Fruit fly (Drosophila melanogaster) whole organism, embryonic: ENCODE data around the gene CG31381.

Experiments used
- B-H2 ChIP-seq: fragments of 200-800 bp; sonication (Bioruptor generic); optimal IDR thresholded peaks from 2 replicates; lab custom pipeline; 2018; ENCODE audit warnings: missing biosample characterization, mild to moderate bottlenecking, missing genetic modification characterization
- Bdp1 ChIP-seq: fragments of 200-800 bp; sonication (Bioruptor generic); optimal IDR thresholded peaks from 3 replicates; lab custom pipeline; 2016; ENCODE audit warnings: missing biosample characterization, missing genetic modification characterization
- Bgb ChIP-seq: fragments of 200-800 bp; sonication (Bioruptor generic); IDR thresholded peaks from 2 replicates; pipeline ENCODE4 v1.3.6; 2022; ENCODE audit warnings: missing biosample characterization, missing genetic modification characterization; ENCODE audit not compliant: partially characterized antibody
- CG12659 ChIP-seq: fragments of 200-800 bp; sonication (Bioruptor generic); optimal IDR thresholded peaks from 3 replicates; lab custom pipeline; 2017; ENCODE audit warnings: mild to moderate bottlenecking, missing biosample characterization, missing genetic modification reagents, missing genetic modification characterization
- CG15011 ChIP-seq: fragments of 200-800 bp; sonication (Bioruptor generic); optimal IDR thresholded peaks from 3 replicates; lab custom pipeline; 2018; ENCODE audit warnings: missing biosample characterization, mild to moderate bottlenecking, missing genetic modification characterization
- CG15073 ChIP-seq: fragments of 200-800 bp; sonication (Bioruptor generic); optimal IDR thresholded peaks from 2 replicates; lab custom pipeline; 2016; ENCODE audit warnings: missing biosample characterization, missing genetic modification characterization
- CG15479 ChIP-seq: fragments of 200-800 bp; sonication (Bioruptor generic); optimal IDR thresholded peaks from 3 replicates; lab custom pipeline; 2019; ENCODE audit warnings: missing biosample characterization, mild to moderate bottlenecking, missing genetic modification characterization, moderate library complexity
- CG17568 ChIP-seq: fragments of 200-800 bp; sonication (Bioruptor generic); optimal IDR thresholded peaks from 2 replicates; lab custom pipeline; 2018; ENCODE audit warnings: missing biosample characterization, mild to moderate bottlenecking, missing genetic modification characterization, moderate library complexity
- CG18476 ChIP-seq: fragments of 200-800 bp; sonication (Bioruptor generic); optimal IDR thresholded peaks from 2 replicates; lab custom pipeline; 2016; ENCODE audit warnings: missing biosample characterization, mild to moderate bottlenecking, missing genetic modification characterization
- CG2202 ChIP-seq: fragments of 200-800 bp; sonication (Bioruptor generic); optimal IDR thresholded peaks from 2 replicates; lab custom pipeline; 2018; ENCODE audit warnings: missing biosample characterization, mild to moderate bottlenecking, missing genetic modification characterization
- CG30020 ChIP-seq: fragments of 200-800 bp; optimal IDR thresholded peaks from 2 replicates; lab custom pipeline; 2019; ENCODE audit warnings: missing biosample characterization, mild to moderate bottlenecking, missing genetic modification characterization, moderate library complexity
- CG32772 ChIP-seq: fragments of 200-800 bp; sonication (Bioruptor generic); IDR thresholded peaks from 2 replicates; pipeline ENCODE4 v1.3.6; 2022; ENCODE audit warnings: missing biosample characterization, missing genetic modification characterization
- CG34422 ChIP-seq: fragments of 200-800 bp; sonication (Bioruptor generic); IDR thresholded peaks from 3 replicates; pipeline ENCODE4 v1.3.6; 2022; ENCODE audit warnings: missing biosample characterization, missing genetic modification characterization
- D19A ChIP-seq: fragments of 200-800 bp; optimal IDR thresholded peaks from 3 replicates; lab custom pipeline; 2019; ENCODE audit warnings: missing biosample characterization, mild to moderate bottlenecking, missing genetic modification characterization, moderate library complexity
- D19B ChIP-seq: fragments of 200-800 bp; sonication (Bioruptor generic); optimal IDR thresholded peaks from 2 replicates; lab custom pipeline; 2017; ENCODE audit warnings: missing biosample characterization, mild to moderate bottlenecking, missing genetic modification characterization
- Deaf1 ChIP-seq: fragments of 200-800 bp; optimal IDR thresholded peaks from 3 replicates; lab custom pipeline; 2019; ENCODE audit warnings: missing biosample characterization, mild to moderate bottlenecking, missing genetic modification characterization, moderate library complexity
- HLH4C ChIP-seq: fragments of 200-800 bp; sonication (Bioruptor generic); IDR thresholded peaks from 3 replicates; pipeline ENCODE4 v1.3.6; 2022; ENCODE audit warnings: missing biosample characterization, missing genetic modification characterization; ENCODE audit not compliant: partially characterized antibody
- Hr78 ChIP-seq, 2 experiments: fragments of 200-800 bp in 1 of 2; fragments of >200 bp in 1 of 2; sonication (Bioruptor generic) in 1 of 2; optimal IDR thresholded peaks; 2 replicates each; lab custom pipeline; 2017 to 2019; ENCODE audit warnings: missing biosample characterization in 2 of 2, missing genetic modification characterization in 2 of 2, mild to moderate bottlenecking in 1 of 2, moderate library complexity in 1 of 2
- Mes4 ChIP-seq: fragments of 200-800 bp; sonication (Bioruptor generic); optimal IDR thresholded peaks from 2 replicates; lab custom pipeline; 2016; ENCODE audit warnings: missing biosample characterization, missing genetic modification characterization
- NK7.1 ChIP-seq: fragments of 200-800 bp; sonication (Bioruptor generic); optimal IDR thresholded peaks from 3 replicates; lab custom pipeline; 2016; ENCODE audit warnings: missing biosample characterization, missing genetic modification characterization
- Opbp ChIP-seq: fragments of 200-800 bp; sonication (Bioruptor generic); IDR thresholded peaks from 3 replicates; pipeline ENCODE4 v1.3.6; 2022; ENCODE audit warnings: missing biosample characterization, missing genetic modification characterization; ENCODE audit not compliant: partially characterized antibody
- Pdp1 ChIP-seq, 2 experiments: fragments of 200-800 bp; sonication (Bioruptor generic); optimal IDR thresholded peaks; 3 replicates each; lab custom pipeline; 2016; ENCODE audit warnings: missing biosample characterization in 2 of 2, missing genetic modification characterization in 2 of 2, mild to moderate bottlenecking in 1 of 2, moderate library complexity in 1 of 2
- Side ChIP-seq: fragments of 200-800 bp; sonication (Bioruptor generic); optimal IDR thresholded peaks from 2 replicates; lab custom pipeline; 2016; ENCODE audit warnings: missing biosample characterization, missing genetic modification characterization
- Sox102F ChIP-seq: fragments of 200-800 bp; sonication (Bioruptor generic); optimal IDR thresholded peaks from 2 replicates; lab custom pipeline; 2018; ENCODE audit warnings: missing biosample characterization, mild to moderate bottlenecking, missing genetic modification characterization, moderate library complexity
- Trl ChIP-seq, 3 experiments: fragments of >200 bp in 2 of 3; fragments of 200-800 bp in 1 of 3; sonication (Bioruptor generic) in 1 of 3; optimal IDR thresholded peaks; 2 replicates in 1 of 3; 3 replicates in 2 of 3; lab custom pipeline; 2016 to 2017; ENCODE audit warnings: missing biosample characterization in 1 of 3, missing genetic modification characterization in 1 of 3
- ab ChIP-seq: fragments of 200-800 bp; sonication (Bioruptor generic); optimal IDR thresholded peaks from 2 replicates; lab custom pipeline; 2016; ENCODE audit warnings: missing biosample characterization, missing genetic modification characterization
- ash1 ChIP-seq: fragments of 200-800 bp; sonication (Bioruptor generic); optimal IDR thresholded peaks from 2 replicates; lab custom pipeline; 2018; ENCODE audit warnings: missing biosample characterization, mild to moderate bottlenecking, missing genetic modification characterization
- btn ChIP-seq: fragments of 200-800 bp; sonication (Bioruptor generic); optimal IDR thresholded peaks from 2 replicates; lab custom pipeline; 2016; ENCODE audit warnings: missing biosample characterization, missing genetic modification characterization
- dmrt11E ChIP-seq: fragments of 200-800 bp; sonication (Bioruptor generic); optimal IDR thresholded peaks from 3 replicates; lab custom pipeline; 2018; ENCODE audit warnings: missing biosample characterization, mild to moderate bottlenecking, missing genetic modification characterization, moderate library complexity
- en ChIP-seq: fragments of 200-800 bp; sonication (Bioruptor generic); optimal IDR thresholded peaks from 2 replicates; lab custom pipeline; 2016; ENCODE audit warnings: missing biosample characterization, missing genetic modification characterization
- ewg ChIP-seq: fragments of 200-800 bp; sonication (Bioruptor generic); optimal IDR thresholded peaks from 3 replicates; lab custom pipeline; 2017; ENCODE audit warnings: mild to moderate bottlenecking, missing biosample characterization, missing genetic modification reagents, missing genetic modification characterization
- gem ChIP-seq: fragments of 200-800 bp; sonication (Bioruptor generic); optimal IDR thresholded peaks from 2 replicates; lab custom pipeline; 2019; ENCODE audit warnings: missing biosample characterization, mild to moderate bottlenecking, missing genetic modification characterization, moderate library complexity
- grn ChIP-seq: fragments of 200-800 bp; sonication (Bioruptor generic); optimal IDR thresholded peaks from 3 replicates; lab custom pipeline; 2017; ENCODE audit warnings: missing biosample characterization, missing genetic modification characterization
- gt ChIP-seq: fragments of 200-800 bp; sonication (Bioruptor generic); IDR thresholded peaks from 2 replicates; pipeline ENCODE4 v1.3.6; 2022; ENCODE audit warnings: missing biosample characterization, missing genetic modification characterization
- her ChIP-seq: fragments of 200-800 bp; sonication (Bioruptor generic); optimal IDR thresholded peaks from 2 replicates; lab custom pipeline; 2016; ENCODE audit warnings: missing biosample characterization, missing genetic modification characterization
- lab ChIP-seq: fragments of 200-800 bp; sonication (Bioruptor generic); optimal IDR thresholded peaks from 3 replicates; lab custom pipeline; 2017; ENCODE audit warnings: missing biosample characterization, missing genetic modification characterization, mild to moderate bottlenecking, moderate library complexity, missing genetic modification reagents
- lbe ChIP-seq: fragments of 200-800 bp; sonication (Bioruptor generic); optimal IDR thresholded peaks from 2 replicates; lab custom pipeline; 2016; ENCODE audit warnings: missing biosample characterization, mild to moderate bottlenecking, missing genetic modification characterization
- luna ChIP-seq: fragments of 200-800 bp; sonication (Bioruptor generic); optimal IDR thresholded peaks from 2 replicates; lab custom pipeline; 2016; ENCODE audit warnings: missing biosample characterization, missing genetic modification characterization
- mirr ChIP-seq: fragments of 200-800 bp; sonication (Bioruptor generic); optimal IDR thresholded peaks from 3 replicates; lab custom pipeline; 2018; ENCODE audit warnings: missing biosample characterization, mild to moderate bottlenecking, missing genetic modification characterization
- nom ChIP-seq: fragments of 200-800 bp; sonication (Bioruptor generic); optimal IDR thresholded peaks from 2 replicates; lab custom pipeline; 2017; ENCODE audit warnings: missing biosample characterization, missing genetic modification characterization, mild to moderate bottlenecking, moderate library complexity, missing genetic modification reagents
- sens ChIP-seq: fragments of 200-800 bp; sonication (Bioruptor generic); peaks from one replicate; lab custom pipeline; 2016; ENCODE audit warnings: missing biosample characterization, missing genetic modification characterization
- slbo ChIP-seq: fragments of 200-800 bp; sonication (Bioruptor generic); IDR thresholded peaks from 2 replicates; pipeline ENCODE4 v1.3.6; 2022; ENCODE audit warnings: missing biosample characterization, missing genetic modification characterization
- sug ChIP-seq: fragments of 200-800 bp; optimal IDR thresholded peaks from 2 replicates; lab custom pipeline; 2019; ENCODE audit warnings: missing biosample characterization, mild to moderate bottlenecking, missing genetic modification characterization, moderate library complexity
- unpg ChIP-seq: fragments of 200-800 bp; sonication (Bioruptor generic); optimal IDR thresholded peaks from 3 replicates; lab custom pipeline; 2018; ENCODE audit warnings: missing biosample characterization, mild to moderate bottlenecking, missing genetic modification characterization, moderate library complexity
- zen ChIP-seq: fragments of 200-800 bp; sonication (Bioruptor generic); optimal IDR thresholded peaks from 3 replicates; lab custom pipeline; 2018; ENCODE audit warnings: missing biosample characterization, mild to moderate bottlenecking, missing genetic modification characterization, moderate library complexity

CG31381 gene

dm6 chr3R:24841635-24842034 lies 35.2 kb upstream of the CG31381 start, which contains the start of gene Esp:
Gene Esp, plus strand, starts transcription at chr3R:24841935.
- no peak for TF ChIP-seq Mes4
- peak in 1 of 2 experiments; percentile 19 for TF ChIP-seq Trl (optimal IDR thresholded peaks at IDR 0.05; lab: Kevin White, UChicago)
- no peak for TF ChIP-seq Trl (GFP tag; optimal IDR thresholded peaks at IDR 0.05; lab: Kevin White, UChicago)
- 0 out of 3 replicates have a peak, but pooled peaks have one; percentile 7 for TF ChIP-seq Opbp
- no peak for TF ChIP-seq slbo (GFP tag; lab: Robert Waterston, UW)
- TF ChIP-seq ash1 (GFP tag; lab: Kevin White, UChicago) = no peak
- TF ChIP-seq en = no peak
- TF ChIP-seq her = no peak
- TF ChIP-seq Deaf1 (tag; lab: Kevin White, UChicago) = peak; percentile 53
- no peak for TF ChIP-seq CG34422
- TF ChIP-seq Side (GFP tag; lab: Kevin White, UChicago) = no peak
- TF ChIP-seq CG18476 (GFP tag; lab: Kevin White, UChicago) = no peak
- TF ChIP-seq lab (GFP tag; lab: Kevin White, UChicago) = no peak
- TF ChIP-seq sens (GFP tag; lab: Kevin White, UChicago) = peak; percentile 39

- TF ChIP-seq luna (GFP tag; lab: Kevin White, UChicago) (no peak), CG32772 (GFP tag; lab: Robert Waterston, UW) (no peak), D19B (GFP tag; lab: Kevin White, UChicago) (peak; percentile 37), sens (GFP tag; lab: Kevin White, UChicago) (peak; percentile 52), nom (GFP tag; lab: Kevin White, UChicago) (no peak), HLH4C (GFP tag; lab: Robert Waterston, UW) (no peak), Bgb (GFP tag; lab: Robert Waterston, UW) (no peak), lbe (no peak), gt (GFP tag; lab: Robert Waterston, UW) (no peak), grn (GFP tag; lab: Kevin White, UChicago) (no peak), D19A (tag; lab: Kevin White, UChicago) (peak; percentile 4), dmrt11E (tag; lab: Kevin White, UChicago) (peak; percentile 2), gem (tag; lab: Kevin White, UChicago) (peak; percentile 30), NK7.1 (GFP tag; lab: Kevin White, UChicago) (no peak), ab (GFP tag; lab: Kevin White, UChicago) (no peak), zen (tag; lab: Kevin White, UChicago) (no peak), CG30020 (tag; lab: Kevin White, UChicago) (no peak), unpg (GFP tag; lab: Kevin White, UChicago) (no peak), CG15073 (GFP tag; lab: Kevin White, UChicago) (no peak), CG12659 (GFP tag; lab: Kevin White, UChicago) (no peak)
These were observed 31.7 kb upstream of the CG31381 start for dm6 chr3R:24845148-24845547.

- TF ChIP-seq CG15479 (peak; percentile 53), grn (GFP tag; lab: Kevin White, UChicago) (peak; percentile 61), mirr (GFP tag; lab: Kevin White, UChicago) (no peak), CG2202 (tag; lab: Kevin White, UChicago) (no peak), ab (GFP tag; lab: Kevin White, UChicago) (no peak), CG17568 (GFP tag; lab: Kevin White, UChicago) (no peak), sug (tag; lab: Kevin White, UChicago) (no peak), B-H2 (no peak), btn (GFP tag; lab: Kevin White, UChicago) (no peak), Pdp1 (GFP tag; optimal IDR thresholded peaks at IDR 0.05; lab: Kevin White, UChicago) (no peak), CG15011 (no peak), Bdp1 (GFP tag; lab: Kevin White, UChicago) (no peak), Hr78 (GFP tag; optimal IDR thresholded peaks at IDR 0.05; lab: Kevin White, UChicago) (no peak), sens (GFP tag; lab: Kevin White, UChicago) (peak; percentile 48), ewg (GFP tag; lab: Kevin White, UChicago) (no peak), Sox102F (GFP tag; lab: Kevin White, UChicago) (no peak)
These were observed 30.6 kb upstream of the CG31381 start for dm6 chr3R:24845952-24846848.
